Worm (Caenorhabditis elegans): ENCODE data around the gene R12C12.9.

The R12C12.9 gene

DNA sequence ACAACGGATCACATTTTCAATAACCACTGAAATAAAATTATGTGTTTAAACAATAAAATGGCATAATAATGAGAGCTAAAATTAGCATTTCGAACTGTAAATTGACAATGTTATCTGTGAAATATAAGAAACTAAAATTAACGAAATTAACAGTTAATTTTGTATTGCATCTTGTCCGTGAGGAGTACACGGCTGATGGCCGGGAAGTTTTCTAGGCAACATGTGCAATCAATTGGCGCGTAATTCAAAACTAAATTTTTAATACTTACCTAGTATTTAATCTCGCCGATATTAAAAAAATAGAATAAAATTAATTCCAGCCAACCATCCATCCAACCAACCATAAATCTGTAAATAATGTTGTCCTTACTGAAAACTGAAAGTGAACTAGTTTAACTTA lies 36.7 kb upstream of the R12C12.9 start (continued):
- no peak for TF ChIP-seq F57C9.4 (tag; optimal IDR thresholded peaks at IDR 0.05)
- TF ChIP-seq pha-4 (tag; optimal IDR thresholded peaks at IDR 0.05) = no peak
- peak; percentile 48; the same call in 1 of the 2 replicates for TF ChIP-seq hmg-20 (GFP tag; IDR thresholded peaks at IDR 0.05)
- no peak for TF ChIP-seq B0336.3 (GFP tag; IDR thresholded peaks at IDR 0.05)
- TF ChIP-seq lin-26 (GFP tag; IDR thresholded peaks at IDR 0.05) = no peak
- TF ChIP-seq cebp-1 (GFP tag; IDR thresholded peaks at IDR 0.05) = no peak
- no peak for TF ChIP-seq cebp-1 (tag; optimal IDR thresholded peaks at IDR 0.05)
- TF ChIP-seq ceh-100 (GFP tag; IDR thresholded peaks at IDR 0.05) = peak; percentile 62
- no peak for TF ChIP-seq gei-17 (GFP tag; optimal IDR thresholded peaks at IDR 0.05)
- TF ChIP-seq nhr-80 (tag; optimal IDR thresholded peaks at IDR 0.05) = no peak
- TF ChIP-seq B0261.1 (tag; optimal IDR thresholded peaks at IDR 0.05) = no peak
- peak; percentile 58; the same call in 1 of the 2 replicates for TF ChIP-seq ekl-4 (GFP tag; IDR thresholded peaks at IDR 0.05)
- no peak for TF ChIP-seq fkh-3 (tag; optimal IDR thresholded peaks at IDR 0.05)
- no peak for TF ChIP-seq repo-1 (tag; optimal IDR thresholded peaks at IDR 0.05)
- TF ChIP-seq ztf-25 (GFP tag; IDR thresholded peaks at IDR 0.05) = no peak
- no peak for TF ChIP-seq xnd-1 (tag; optimal IDR thresholded peaks at IDR 0.05)
- no peak for TF ChIP-seq F39B2.1 (GFP tag; IDR thresholded peaks at IDR 0.05)
- no peak for TF ChIP-seq ztf-3 (GFP tag; optimal IDR thresholded peaks at IDR 0.05)
- peak; percentile 9 for TF ChIP-seq snpc-1.3 (tag; optimal IDR thresholded peaks at IDR 0.05; ENCODE audit: insufficient read depth)
- TF ChIP-seq F55B11.4 (tag; optimal IDR thresholded peaks at IDR 0.05; ENCODE audit: borderline replicate concordance, insufficient read depth) = no peak
- TF ChIP-seq aptf-3 (GFP tag; IDR thresholded peaks at IDR 0.05) = no peak
- no peak for TF ChIP-seq hsf-1 (GFP tag; IDR thresholded peaks at IDR 0.05)
- TF ChIP-seq rcor-1 (GFP tag; IDR thresholded peaks at IDR 0.05) = peak; percentile 25; the same call in 1 of the 2 replicates
- TF ChIP-seq nhr-27 (tag; optimal IDR thresholded peaks at IDR 0.05) = peak; percentile 36
- no peak for TF ChIP-seq mes-4 (tag; optimal IDR thresholded peaks at IDR 0.05)
- no peak for TF ChIP-seq nfya-2 (GFP tag; IDR thresholded peaks at IDR 0.05)
- no peak for TF ChIP-seq B0035.1 (tag; optimal IDR thresholded peaks at IDR 0.05)
- TF ChIP-seq F49E8.2 (tag; optimal IDR thresholded peaks at IDR 0.05; ENCODE audit: insufficient read depth) = no peak
- TF ChIP-seq atf-7 (tag; optimal IDR thresholded peaks at IDR 0.05) = no peak
- TF ChIP-seq cebp-2 (GFP tag; IDR thresholded peaks at IDR 0.05) = no peak
- TF ChIP-seq ceh-27 (GFP tag; optimal IDR thresholded peaks at IDR 0.05) = peak; percentile 73
- TF ChIP-seq Y53F4B.3 (GFP tag; IDR thresholded peaks at IDR 0.05) = no peak
- no peak for TF ChIP-seq chd-7 (tag; optimal IDR thresholded peaks at IDR 0.05)
- 0 out of 2 replicates have a peak, but pooled peaks have one; percentile 11 for TF ChIP-seq ztf-28 (GFP tag; IDR thresholded peaks at IDR 0.05)
- TF ChIP-seq lin-40 (tag; optimal IDR thresholded peaks at IDR 0.05) = no peak
- no peak for TF ChIP-seq akir-1 (GFP tag; optimal IDR thresholded peaks at IDR 0.05)
- TF ChIP-seq C06A6.2 (GFP tag; conservative IDR thresholded peaks at IDR 0.05) = no peak
- peak; percentile 59; the same call in 1 of the 2 replicates for TF ChIP-seq lir-1 (GFP tag; conservative IDR thresholded peaks at IDR 0.05)
- TF ChIP-seq nhr-179 (tag; optimal IDR thresholded peaks at IDR 0.05) = no peak
- no peak for TF ChIP-seq ama-1 (optimal IDR thresholded peaks at IDR 0.05)
- no peak for TF ChIP-seq ama-1 (GFP tag; optimal IDR thresholded peaks at IDR 0.05)
- TF ChIP-seq hrde-1 (tag; optimal IDR thresholded peaks at IDR 0.05; ENCODE audit: borderline replicate concordance) = no peak
- TF ChIP-seq aptf-2 (GFP tag; conservative IDR thresholded peaks at IDR 0.05) = peak; percentile 79
- TF ChIP-seq snpc-4 (GFP tag; optimal IDR thresholded peaks at IDR 0.05) = no peak
- peak in 2 of 4 experiments; percentile 33 to 60 for TF ChIP-seq snpc-4 (tag; optimal IDR thresholded peaks at IDR 0.05)
- TF ChIP-seq F22D6.2 (tag; optimal IDR thresholded peaks at IDR 0.05) = peak; percentile 56
- TF ChIP-seq F37B4.10 (GFP tag; IDR thresholded peaks at IDR 0.05) = no peak
- no peak for TF ChIP-seq attf-5 (GFP tag; optimal IDR thresholded peaks at IDR 0.05)
- no peak for TF ChIP-seq T07F8.4 (tag; optimal IDR thresholded peaks at IDR 0.05)
- TF ChIP-seq mel-28 (tag; optimal IDR thresholded peaks at IDR 0.05; ENCODE audit: borderline replicate concordance) = no peak

All from whole organism, young adult.